Worm (Caenorhabditis elegans): Measurements from ENCODE around the gene rml-3.
A peak's percentile ranks its signal among the peaks of the same experiment; 100 is the strongest.

The rml-3 gene

ce11 chrX:6255561-6255960 is 16.7 kb upstream of the rml-3 start (continued):
- TF ChIP-seq gmeb-1 (tag; optimal IDR thresholded peaks at IDR 0.05) (peak; percentile 56), mab-5 (tag; optimal IDR thresholded peaks at IDR 0.05) (peak; percentile 34), ZK546.5 (tag; optimal IDR thresholded peaks at IDR 0.05) (no peak), ama-1 (optimal IDR thresholded peaks at IDR 0.05) (peak; percentile 58)

- TF ChIP-seq blmp-1 (tag; optimal IDR thresholded peaks at IDR 0.05; ENCODE audit: insufficient read depth) = peak; percentile 12
- TF ChIP-seq mdl-1 (tag; optimal IDR thresholded peaks at IDR 0.05) = no peak
Measured at ce11 chrX:6254671-6255031, 15.8 kb upstream of the rml-3 start.

ce11 chrX:6253899-6254670 is 15.2 kb upstream of the rml-3 start:
- TF ChIP-seq nhr-77 (tag; optimal IDR thresholded peaks at IDR 0.05) (no peak), egl-27 (tag; optimal IDR thresholded peaks at IDR 0.05) (no peak), nhr-10 (tag; optimal IDR thresholded peaks at IDR 0.05) (peak; percentile 33), ceh-16 (tag; optimal IDR thresholded peaks at IDR 0.05) (no peak), unc-55 (GFP tag; optimal IDR thresholded peaks at IDR 0.05) (no peak), ztf-4 (tag; optimal IDR thresholded peaks at IDR 0.05) (peak; percentile 88), nhr-237 (tag; optimal IDR thresholded peaks at IDR 0.05) (no peak), mdl-1 (tag; optimal IDR thresholded peaks at IDR 0.05) (peak in 1 of 2 experiments; percentile 33), crh-2 (tag; optimal IDR thresholded peaks at IDR 0.05) (peak; percentile 58), lin-39 (tag; optimal IDR thresholded peaks at IDR 0.05) (no peak), fos-1 (tag; optimal IDR thresholded peaks at IDR 0.05) (peak; percentile 51), mbf-1 (tag; optimal IDR thresholded peaks at IDR 0.05) (no peak), peb-1 (tag; optimal IDR thresholded peaks at IDR 0.05) (no peak), gmeb-1 (tag; optimal IDR thresholded peaks at IDR 0.05) (no peak), sma-3 (GFP tag; optimal IDR thresholded peaks at IDR 0.05) (peak; percentile 15), R02D3.7 (tag; optimal IDR thresholded peaks at IDR 0.05) (no peak), aly-2 (tag; optimal IDR thresholded peaks at IDR 0.05) (no peak), nhr-12 (tag; optimal IDR thresholded peaks at IDR 0.05) (no peak), nhr-23 (tag; optimal IDR thresholded peaks at IDR 0.05) (no peak), elt-1 (tag; optimal IDR thresholded peaks at IDR 0.05) (no peak), lin-13 (GFP tag; optimal IDR thresholded peaks at IDR 0.05) (peak; percentile 58), nhr-25 (tag; optimal IDR thresholded peaks at IDR 0.05) (peak; percentile 68), nhr-21 (tag; optimal IDR thresholded peaks at IDR 0.05) (peak; percentile 52), sem-4 (tag; optimal IDR thresholded peaks at IDR 0.05) (peak; percentile 78), F13H6.1 (tag; optimal IDR thresholded peaks at IDR 0.05) (peak; percentile 64), ama-1 (optimal IDR thresholded peaks at IDR 0.05) (peak; percentile 91), nhr-6 (tag; optimal IDR thresholded peaks at IDR 0.05) (no peak), sma-9 (GFP tag; optimal IDR thresholded peaks at IDR 0.05) (peak; percentile 68), sma-9 (tag; optimal IDR thresholded peaks at IDR 0.05) (no peak), alr-1 (tag; optimal IDR thresholded peaks at IDR 0.05) (no peak), dmd-4 (tag; optimal IDR thresholded peaks at IDR 0.05) (no peak), Y55F3AM.14 (GFP tag; optimal IDR thresholded peaks at IDR 0.05) (peak; percentile 58), mab-5 (tag; optimal IDR thresholded peaks at IDR 0.05) (no peak), blmp-1 (tag; optimal IDR thresholded peaks at IDR 0.05; ENCODE audit: insufficient read depth) (peak; percentile 52), lin-11 (tag; optimal IDR thresholded peaks at IDR 0.05) (no peak), nhr-129 (tag; optimal IDR thresholded peaks at IDR 0.05) (peak; percentile 98), elt-3 (tag; optimal IDR thresholded peaks at IDR 0.05) (no peak), unc-39 (tag; optimal IDR thresholded peaks at IDR 0.05) (no peak), ZK546.5 (tag; optimal IDR thresholded peaks at IDR 0.05) (no peak), skn-1 (tag; optimal IDR thresholded peaks at IDR 0.05) (no peak), C34F6.9 (tag; optimal IDR thresholded peaks at IDR 0.05) (no peak), ceh-82 (tag; optimal IDR thresholded peaks at IDR 0.05) (no peak), snpc-4 (tag; optimal IDR thresholded peaks at IDR 0.05) (no peak), lsy-2 (tag; optimal IDR thresholded peaks at IDR 0.05) (peak in 1 of 2 experiments; percentile 61), ztf-11 (tag; optimal IDR thresholded peaks at IDR 0.05) (no peak), unc-62 (GFP tag; optimal IDR thresholded peaks at IDR 0.05) (no peak), ztf-1 (GFP tag; conservative IDR thresholded peaks at IDR 0.05) (no peak), nhr-11 (tag; optimal IDR thresholded peaks at IDR 0.05) (peak; percentile 30), zag-1 (tag; optimal IDR thresholded peaks at IDR 0.05) (no peak)
